Worm (Caenorhabditis elegans) whole organism, L1 larva: ENCODE data around the gene C17C3.1.
A peak's percentile ranks its signal among the peaks of the same experiment; 100 is the strongest.

ENCODE experiments used
- C16A3.4 ChIP-seq: fragments of 150-350 bp; optimal IDR thresholded peaks from 2 replicates; lab custom pipeline; 2014; ENCODE audit warnings: missing biosample characterization, missing genetic modification characterization
- Y116A8C.19 ChIP-seq: sonication (generic microtip); optimal IDR thresholded peaks from 2 replicates; lab custom pipeline; 2016; ENCODE audit warnings: missing compliant biosample characterization, missing genetic modification characterization, borderline replicate concordance
- aly-2 ChIP-seq: fragments of 150-350 bp; optimal IDR thresholded peaks from 2 replicates; lab custom pipeline; 2014; ENCODE audit warnings: missing biosample characterization, missing genetic modification characterization
- ama-1 ChIP-seq: fragments of 150-350 bp; optimal IDR thresholded peaks from 2 replicates; lab custom pipeline; 2014
- blmp-1 ChIP-seq: fragments of 150-350 bp; optimal IDR thresholded peaks from 2 replicates; lab custom pipeline; 2014; ENCODE audit warnings: missing biosample characterization, missing genetic modification characterization
- ces-1 ChIP-seq: fragments of 150-350 bp; optimal IDR thresholded peaks from 2 replicates; lab custom pipeline; 2014; ENCODE audit warnings: missing biosample characterization, missing genetic modification reagents, missing genetic modification characterization
- efl-1 ChIP-seq, 4 experiments: fragments of 150-350 bp; optimal IDR thresholded peaks in 3 of 4; peaks in 1 of 4; 1 replicate in 1 of 4; 2 replicates in 3 of 4; lab custom pipeline; 2014; ENCODE audit warnings: missing biosample characterization in 2 of 4, missing genetic modification characterization in 2 of 4, missing genetic modification reagents in 2 of 4
- egl-13 ChIP-seq: sonication (generic microtip); optimal IDR thresholded peaks from 2 replicates; lab custom pipeline; 2016; ENCODE audit warnings: missing genotype, missing genetic modification reagents, missing genetic modification characterization, missing compliant biosample characterization
- egl-27 ChIP-seq, 2 experiments: fragments of 150-350 bp in 1 of 2; sonication (generic microtip); optimal IDR thresholded peaks; 3 replicates each; lab custom pipeline; 2017 to 2018; ENCODE audit warnings: missing biosample characterization in 2 of 2, missing genetic modification characterization in 2 of 2, missing genetic modification reagents in 2 of 2
- elt-2 ChIP-seq: sonication (generic microtip); optimal IDR thresholded peaks from 2 replicates; lab custom pipeline; 2016; ENCODE audit warnings: missing genetic modification characterization, mild to moderate bottlenecking, inconsistent platforms, missing compliant biosample characterization, missing genetic modification reagents
- elt-3 ChIP-seq, 6 experiments: fragments of 150-350 bp in 1 of 6; sonication (generic microtip); optimal IDR thresholded peaks; 2 replicates each; lab custom pipeline; 2017 to 2018; ENCODE audit warnings: missing biosample characterization in 6 of 6, missing genetic modification characterization in 6 of 6, inconsistent platforms in 1 of 6
- ets-5 ChIP-seq: fragments of 200-800 bp; sonication (Bioruptor generic); IDR thresholded peaks from 2 replicates; pipeline ENCODE4 v1.3.6; 2022; ENCODE audit warnings: missing genetic modification characterization, missing compliant biosample characterization
- grh-1 ChIP-seq: fragments of 200-800 bp; sonication (Bioruptor generic); IDR thresholded peaks from 2 replicates; pipeline ENCODE4 v1.3.6; 2022; ENCODE audit warnings: missing genetic modification reagents, missing genetic modification characterization, missing compliant biosample characterization
- isw-1 ChIP-seq: fragments of 200-800 bp; sonication (Bioruptor generic); IDR thresholded peaks from 2 replicates; pipeline ENCODE4 v1.3.6; 2022; ENCODE audit warnings: missing genetic modification characterization, missing compliant biosample characterization
- jun-1 ChIP-seq: fragments of 150-350 bp; optimal IDR thresholded peaks from 2 replicates; lab custom pipeline; 2014; ENCODE audit warnings: missing biosample characterization, missing genetic modification reagents, missing genetic modification characterization
- lin-13 ChIP-seq: fragments of 150-350 bp; optimal IDR thresholded peaks from 2 replicates; lab custom pipeline; 2014; ENCODE audit warnings: missing biosample characterization, missing genetic modification reagents, missing genetic modification characterization
- lin-14 ChIP-seq: fragments of 200-800 bp; sonication (Bioruptor generic); optimal IDR thresholded peaks from 2 replicates; lab custom pipeline; 2018; ENCODE audit warnings: mild to moderate bottlenecking, missing genetic modification characterization, moderate library complexity, missing compliant biosample characterization
- lin-15B ChIP-seq: fragments of 150-350 bp; sonication (generic microtip); optimal IDR thresholded peaks from 3 replicates; lab custom pipeline; 2014; ENCODE audit warnings: missing biosample characterization, missing genetic modification characterization
- lin-35 ChIP-seq, 2 experiments: fragments of 150-350 bp; optimal IDR thresholded peaks; 2 replicates each; lab custom pipeline; 2014; ENCODE audit warnings: missing biosample characterization in 2 of 2, missing genetic modification characterization in 2 of 2, missing genetic modification reagents in 2 of 2
- lin-39 ChIP-seq: fragments of 150-350 bp; optimal IDR thresholded peaks from 2 replicates; lab custom pipeline; 2014; ENCODE audit warnings: missing biosample characterization, missing genetic modification reagents, missing genetic modification characterization
- mab-9 ChIP-seq: fragments of 200-800 bp; sonication (Bioruptor generic); IDR thresholded peaks from 2 replicates; pipeline ENCODE4 v1.3.6; 2022; ENCODE audit warnings: missing genetic modification reagents, missing genetic modification characterization, missing compliant biosample characterization
- mdl-1 ChIP-seq, 2 experiments: fragments of 150-350 bp; optimal IDR thresholded peaks; 2 replicates each; lab custom pipeline; 2014 to 2017; ENCODE audit warnings: missing biosample characterization in 2 of 2, missing genetic modification characterization in 2 of 2, inconsistent platforms in 1 of 2
- mep-1 ChIP-seq: fragments of 150-350 bp; optimal IDR thresholded peaks from 2 replicates; lab custom pipeline; 2014; ENCODE audit warnings: missing biosample characterization, missing genetic modification characterization
- nhr-11 ChIP-seq: fragments of 150-350 bp; optimal IDR thresholded peaks from 2 replicates; lab custom pipeline; 2014; ENCODE audit warnings: missing biosample characterization, missing genetic modification characterization
- nhr-12 ChIP-seq: sonication (generic microtip); optimal IDR thresholded peaks from 2 replicates; lab custom pipeline; 2017; ENCODE audit warnings: missing biosample characterization, missing genetic modification characterization
- nhr-19 ChIP-seq: fragments of 200-800 bp; sonication (Bioruptor generic); conservative IDR thresholded peaks from 2 replicates; pipeline ENCODE4 v1.3.6; 2022; ENCODE audit warnings: missing genetic modification characterization, missing compliant biosample characterization
- nhr-20 ChIP-seq: sonication (generic microtip); optimal IDR thresholded peaks from 2 replicates; lab custom pipeline; 2016; ENCODE audit warnings: mild to moderate bottlenecking, missing genetic modification characterization, missing compliant biosample characterization
- nhr-237 ChIP-seq: fragments of 150-350 bp; optimal IDR thresholded peaks from 2 replicates; lab custom pipeline; 2014; ENCODE audit warnings: missing biosample characterization, missing genetic modification characterization
- nhr-28 ChIP-seq: fragments of 150-350 bp; optimal IDR thresholded peaks from 2 replicates; lab custom pipeline; 2014; ENCODE audit warnings: missing biosample characterization, missing genetic modification characterization
- nhr-47 ChIP-seq: sonication (generic microtip); optimal IDR thresholded peaks from 2 replicates; lab custom pipeline; 2016; ENCODE audit warnings: mild to moderate bottlenecking, missing genetic modification characterization, moderate library complexity, missing compliant biosample characterization
- nhr-71 ChIP-seq: sonication (generic microtip); optimal IDR thresholded peaks from 2 replicates; lab custom pipeline; 2016; ENCODE audit warnings: mild to moderate bottlenecking, missing genetic modification characterization, moderate library complexity, missing compliant biosample characterization
- nhr-77 ChIP-seq: fragments of 150-350 bp; optimal IDR thresholded peaks from 2 replicates; lab custom pipeline; 2014; ENCODE audit warnings: missing biosample characterization, missing genetic modification characterization
- nhr-84 ChIP-seq: sonication (generic microtip); optimal IDR thresholded peaks from 2 replicates; lab custom pipeline; 2017; ENCODE audit warnings: missing biosample characterization, missing genetic modification characterization
- nhr-85 ChIP-seq: sonication (generic microtip); peaks from one replicate; lab custom pipeline; 2016; ENCODE audit warnings: missing genetic modification characterization, inconsistent platforms, missing compliant biosample characterization
- nhr-90 ChIP-seq: sonication (generic microtip); optimal IDR thresholded peaks from 2 replicates; lab custom pipeline; 2016; ENCODE audit warnings: mild to moderate bottlenecking, missing genetic modification characterization, missing compliant biosample characterization; ENCODE audit not compliant: poor library complexity
- pax-3 ChIP-seq: fragments of 200-800 bp; sonication (Bioruptor generic); optimal IDR thresholded peaks from 2 replicates; lab custom pipeline; 2018; ENCODE audit warnings: mild to moderate bottlenecking, missing genetic modification characterization, moderate library complexity, missing compliant biosample characterization
- skn-1 ChIP-seq: fragments of 150-350 bp; optimal IDR thresholded peaks from 2 replicates; lab custom pipeline; 2014; ENCODE audit warnings: missing biosample characterization, missing genetic modification characterization
- snu-23 ChIP-seq: sonication (generic microtip); optimal IDR thresholded peaks from 2 replicates; lab custom pipeline; 2016; ENCODE audit warnings: missing genetic modification characterization, missing compliant biosample characterization
- sptf-1 ChIP-seq: fragments of 150-350 bp; optimal IDR thresholded peaks from 2 replicates; lab custom pipeline; 2014; ENCODE audit warnings: missing biosample characterization, missing genetic modification characterization
- sup-37 ChIP-seq: fragments of 200-800 bp; sonication (Bioruptor generic); optimal IDR thresholded peaks from 2 replicates; lab custom pipeline; 2018; ENCODE audit warnings: mild to moderate bottlenecking, missing genetic modification characterization, missing compliant biosample characterization
- tbx-2 ChIP-seq: sonication (generic microtip); optimal IDR thresholded peaks from 2 replicates; lab custom pipeline; 2016; ENCODE audit warnings: missing genetic modification characterization, missing compliant biosample characterization
- unc-62 ChIP-seq: fragments of 150-350 bp; optimal IDR thresholded peaks from 2 replicates; lab custom pipeline; 2014; ENCODE audit warnings: missing biosample characterization, missing genetic modification reagents, missing genetic modification characterization
- unc-86 ChIP-seq: sonication (generic microtip); optimal IDR thresholded peaks from 2 replicates; lab custom pipeline; 2016; ENCODE audit warnings: missing genetic modification characterization, missing compliant biosample characterization
- unc-98 ChIP-seq: fragments of 200-800 bp; sonication (Bioruptor generic); IDR thresholded peaks from 2 replicates; pipeline ENCODE4 v1.3.6; 2022; ENCODE audit warnings: missing genetic modification characterization, missing compliant biosample characterization
- xbp-1 ChIP-seq: sonication (generic microtip); optimal IDR thresholded peaks from 2 replicates; lab custom pipeline; 2016; ENCODE audit warnings: missing genetic modification characterization, missing compliant biosample characterization
- zag-1 ChIP-seq: fragments of 150-350 bp; optimal IDR thresholded peaks from 2 replicates; lab custom pipeline; 2014; ENCODE audit warnings: missing biosample characterization, missing genetic modification characterization
- ztf-4 ChIP-seq: fragments of 150-350 bp; optimal IDR thresholded peaks from 2 replicates; lab custom pipeline; 2014; ENCODE audit warnings: missing biosample characterization, missing genetic modification characterization

C17C3.1 gene

DNA sequence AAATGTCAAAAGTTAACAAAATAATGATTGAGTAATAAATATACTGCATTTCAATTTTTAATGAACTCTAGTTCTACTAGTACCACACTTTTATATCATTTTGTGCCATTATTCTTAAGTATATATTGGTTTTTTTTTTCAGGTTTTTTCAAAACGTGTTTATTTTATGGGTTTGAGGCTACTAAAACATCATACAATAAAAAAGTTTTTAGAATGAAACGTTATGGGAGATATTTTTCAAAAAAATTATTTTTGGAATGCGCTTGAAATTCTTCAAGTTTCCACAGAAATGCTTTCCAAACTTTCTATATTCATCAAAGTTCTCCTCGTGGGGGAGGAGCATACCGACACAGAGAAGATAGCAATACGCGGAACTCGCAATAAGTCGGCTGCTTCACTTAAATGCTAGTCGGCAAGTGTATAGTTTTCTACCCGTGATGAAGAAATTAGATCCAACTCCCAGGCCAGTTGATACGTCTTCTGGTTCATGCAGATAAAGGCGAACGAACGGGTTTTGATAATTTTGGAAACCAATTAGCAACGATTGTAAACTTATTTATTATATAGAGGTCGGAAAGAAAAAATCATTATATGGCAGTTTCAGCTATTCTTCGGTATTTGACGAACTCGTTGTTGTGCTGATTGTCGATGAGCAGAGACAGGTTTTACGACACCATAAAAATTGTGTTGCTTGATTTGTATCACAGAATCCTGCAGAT is 29.1 kb downstream of the C17C3.1 start, which contains the start of gene C17G10.10 (continued):
- TF ChIP-seq nhr-237 (tag; lab: Kevin White, UChicago) (no peak), mep-1 (peak; percentile 60), C16A3.4 (tag; lab: Kevin White, UChicago) (peak; percentile 45), sptf-1 (tag; lab: Kevin White, UChicago) (no peak), lin-39 (tag; lab: Kevin White, UChicago) (peak; percentile 68), Y116A8C.19 (tag; lab: Kevin White, UChicago) (no peak), egl-13 (tag; lab: Kevin White, UChicago) (peak; percentile 6), lin-14 (GFP tag; lab: Kevin White, UChicago) (peak; percentile 82), nhr-47 (tag; lab: Kevin White, UChicago) (peak; percentile 86), nhr-71 (tag; lab: Kevin White, UChicago) (peak; percentile 89), nhr-28 (no peak), isw-1 (GFP tag; lab: Robert Waterston, UW) (no peak; the same call in 1 of the 2 replicates), xbp-1 (tag; lab: Kevin White, UChicago) (peak; percentile 63), lin-15B (tag; lab: Kevin White, UChicago) (no peak), ces-1 (GFP tag; lab: Kevin White, UChicago) (no peak), tbx-2 (tag; lab: Kevin White, UChicago) (peak; percentile 73), nhr-84 (tag; lab: Kevin White, UChicago) (no peak), blmp-1 (tag; lab: Kevin White, UChicago) (peak; percentile 34), zag-1 (no peak), nhr-20 (tag; lab: Kevin White, UChicago) (peak; percentile 95), ztf-4 (peak; percentile 73), mdl-1 (tag; optimal IDR thresholded peaks at IDR 0.05; lab: Kevin White, UChicago) (peak in 1 of 2 experiments; percentile 82), unc-86 (tag; lab: Kevin White, UChicago) (peak; percentile 11), pax-3 (tag; lab: Kevin White, UChicago) (peak; percentile 19), mab-9 (GFP tag; lab: Robert Waterston, UW) (no peak), elt-3 (tag; optimal IDR thresholded peaks at IDR 0.05; lab: Kevin White, UChicago) (peak in 5 of 6 experiments; percentile 3 to 79 (median 48)), ama-1 (lab: Kevin White, UChicago) (peak; percentile 95), nhr-77 (tag; lab: Kevin White, UChicago) (peak; percentile 52), nhr-19 (GFP tag; lab: Robert Waterston, UW) (peak; percentile 88), nhr-85 (peak; percentile 92), nhr-12 (tag; lab: Kevin White, UChicago) (no peak), elt-2 (tag; lab: Kevin White, UChicago) (peak; percentile 93), lin-13 (GFP tag; lab: Kevin White, UChicago) (peak; percentile 57), aly-2 (tag; lab: Kevin White, UChicago) (peak; percentile 78), ets-5 (GFP tag; lab: Robert Waterston, UW) (no peak), sup-37 (GFP tag; lab: Kevin White, UChicago) (peak; percentile 75), unc-98 (GFP tag; lab: Robert Waterston, UW) (no peak), jun-1 (tag; lab: Kevin White, UChicago) (peak; percentile 56), skn-1 (tag; lab: Kevin White, UChicago) (no peak), egl-27 (tag; optimal IDR thresholded peaks at IDR 0.05; lab: Kevin White, UChicago) (no peak), grh-1 (peak; percentile 72)

DNA sequence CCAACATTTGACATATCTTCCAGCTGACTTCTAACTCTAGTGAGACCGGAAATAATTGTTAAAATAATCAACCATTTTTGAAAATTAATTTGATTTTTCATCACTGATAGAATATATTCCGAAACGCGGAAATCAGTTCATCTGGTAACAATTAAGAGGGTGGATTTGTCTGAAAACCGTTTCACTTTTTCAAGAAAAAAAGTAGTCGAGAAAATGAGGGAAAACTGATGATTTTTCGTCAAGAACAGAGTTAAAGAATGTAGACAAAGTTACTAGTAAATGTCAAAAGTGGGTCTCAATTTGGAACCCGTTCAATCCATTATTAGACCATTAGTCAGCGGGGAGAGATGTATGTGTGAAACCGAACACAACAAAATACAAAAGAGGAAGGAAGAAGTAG is 32.8 kb downstream of the C17C3.1 start, which contains the start of gene C17G10.6:
C17G10.6 (minus strand) TSS at position 101 of the 400 bp plus-strand sequence.
- no peak for TF ChIP-seq nhr-90 (tag; lab: Kevin White, UChicago)
- no peak for TF ChIP-seq unc-62 (GFP tag; lab: Kevin White, UChicago)
- no peak for TF ChIP-seq Y116A8C.19 (tag; lab: Kevin White, UChicago)
- TF ChIP-seq lin-35 (GFP tag; optimal IDR thresholded peaks at IDR 0.05; lab: Kevin White, UChicago): no peak
- no peak for TF ChIP-seq snu-23 (GFP tag; lab: Kevin White, UChicago)
- TF ChIP-seq efl-1 (optimal IDR thresholded peaks at IDR 0.05; lab: Kevin White, UChicago): no peak
- TF ChIP-seq efl-1 (GFP tag; optimal IDR thresholded peaks at IDR 0.05 in 1 of 2; lab: Kevin White, UChicago): no peak
- no peak for TF ChIP-seq C16A3.4 (tag; lab: Kevin White, UChicago)
- TF ChIP-seq nhr-11 (tag; lab: Kevin White, UChicago): no peak
